Worm (Caenorhabditis elegans) whole organism, L1 larva: Measurements from ENCODE around the gene vps-33.1.

Source experiments
- C16A3.4 ChIP-seq: fragments of 150-350 bp; optimal IDR thresholded peaks from 2 replicates; lab custom pipeline; 2014; ENCODE audit warnings: missing biosample characterization, missing genetic modification characterization
- aha-1 ChIP-seq: fragments of 150-350 bp; optimal IDR thresholded peaks from 2 replicates; lab custom pipeline; 2014; ENCODE audit warnings: missing biosample characterization, missing genetic modification characterization
- alr-1 ChIP-seq: fragments of 200-800 bp; sonication (Bioruptor generic); optimal IDR thresholded peaks from 2 replicates; lab custom pipeline; 2018; ENCODE audit warnings: borderline replicate concordance, mild to moderate bottlenecking, missing genetic modification characterization, missing compliant biosample characterization
- ama-1 ChIP-seq: fragments of 150-350 bp; optimal IDR thresholded peaks from 2 replicates; lab custom pipeline; 2014
- blmp-1 ChIP-seq: fragments of 150-350 bp; optimal IDR thresholded peaks from 2 replicates; lab custom pipeline; 2014; ENCODE audit warnings: missing biosample characterization, missing genetic modification characterization
- ceh-63 ChIP-seq: fragments of 200-800 bp; sonication (Bioruptor generic); optimal IDR thresholded peaks from 2 replicates; lab custom pipeline; 2018; ENCODE audit warnings: mild to moderate bottlenecking, missing genetic modification characterization, missing compliant biosample characterization
- ceh-8 ChIP-seq: fragments of 200-800 bp; sonication (Bioruptor generic); optimal IDR thresholded peaks from 2 replicates; lab custom pipeline; 2018; ENCODE audit warnings: mild to moderate bottlenecking, missing genetic modification characterization, moderate library complexity, missing compliant biosample characterization
- ceh-82 ChIP-seq, 3 experiments: fragments of 150-350 bp in 1 of 3; sonication (generic microtip) in 2 of 3; optimal IDR thresholded peaks; 2 replicates each; lab custom pipeline; 2014 to 2017; ENCODE audit warnings: missing biosample characterization in 3 of 3, missing genetic modification characterization in 3 of 3
- ceh-90 ChIP-seq: sonication (generic microtip); optimal IDR thresholded peaks from 2 replicates; lab custom pipeline; 2016; ENCODE audit warnings: missing genetic modification characterization, missing compliant biosample characterization
- ces-1 ChIP-seq: fragments of 150-350 bp; optimal IDR thresholded peaks from 2 replicates; lab custom pipeline; 2014; ENCODE audit warnings: missing biosample characterization, missing genetic modification reagents, missing genetic modification characterization
- dpl-1 ChIP-seq, 3 experiments: fragments of 150-350 bp in 2 of 3; sonication (generic microtip) in 1 of 3; optimal IDR thresholded peaks; 2 replicates each; lab custom pipeline; 2014 to 2017; ENCODE audit warnings: missing biosample characterization in 3 of 3, missing genetic modification characterization in 3 of 3, missing genetic modification reagents in 3 of 3
- dsc-1 ChIP-seq: sonication (generic microtip); optimal IDR thresholded peaks from 2 replicates; lab custom pipeline; 2016; ENCODE audit warnings: mild to moderate bottlenecking, missing genetic modification characterization, missing compliant biosample characterization
- efl-1 ChIP-seq, 4 experiments: fragments of 150-350 bp; optimal IDR thresholded peaks in 3 of 4; peaks in 1 of 4; 1 replicate in 1 of 4; 2 replicates in 3 of 4; lab custom pipeline; 2014; ENCODE audit warnings: missing biosample characterization in 2 of 4, missing genetic modification characterization in 2 of 4, missing genetic modification reagents in 2 of 4
- egl-27 ChIP-seq, 2 experiments: fragments of 150-350 bp in 1 of 2; sonication (generic microtip); optimal IDR thresholded peaks; 3 replicates each; lab custom pipeline; 2017 to 2018; ENCODE audit warnings: missing biosample characterization in 2 of 2, missing genetic modification characterization in 2 of 2, missing genetic modification reagents in 2 of 2
- elt-2 ChIP-seq: sonication (generic microtip); optimal IDR thresholded peaks from 2 replicates; lab custom pipeline; 2016; ENCODE audit warnings: missing genetic modification characterization, mild to moderate bottlenecking, inconsistent platforms, missing compliant biosample characterization, missing genetic modification reagents
- elt-3 ChIP-seq, 6 experiments: fragments of 150-350 bp in 1 of 6; sonication (generic microtip); optimal IDR thresholded peaks; 2 replicates each; lab custom pipeline; 2017 to 2018; ENCODE audit warnings: missing biosample characterization in 6 of 6, missing genetic modification characterization in 6 of 6, inconsistent platforms in 1 of 6
- ets-5 ChIP-seq: fragments of 200-800 bp; sonication (Bioruptor generic); IDR thresholded peaks from 2 replicates; pipeline ENCODE4 v1.3.6; 2022; ENCODE audit warnings: missing genetic modification characterization, missing compliant biosample characterization
- fos-1 ChIP-seq: fragments of 150-350 bp; optimal IDR thresholded peaks from 2 replicates; lab custom pipeline; 2014; ENCODE audit warnings: missing biosample characterization, missing genetic modification characterization
- grh-1 ChIP-seq: fragments of 200-800 bp; sonication (Bioruptor generic); IDR thresholded peaks from 2 replicates; pipeline ENCODE4 v1.3.6; 2022; ENCODE audit warnings: missing genetic modification reagents, missing genetic modification characterization, missing compliant biosample characterization
- hlh-17 ChIP-seq: fragments of 200-800 bp; sonication (Bioruptor generic); optimal IDR thresholded peaks from 2 replicates; lab custom pipeline; 2018; ENCODE audit warnings: missing genetic modification characterization, mild to moderate bottlenecking, missing compliant biosample characterization, moderate library complexity, borderline replicate concordance
- hpl-2 ChIP-seq: fragments of 150-350 bp; optimal IDR thresholded peaks from 2 replicates; lab custom pipeline; 2014; ENCODE audit warnings: missing biosample characterization, missing genetic modification reagents, missing genetic modification characterization
- irx-1 ChIP-seq: sonication (generic microtip); optimal IDR thresholded peaks from 2 replicates; lab custom pipeline; 2016; ENCODE audit warnings: missing genetic modification characterization, missing compliant biosample characterization
- jun-1 ChIP-seq: fragments of 150-350 bp; optimal IDR thresholded peaks from 2 replicates; lab custom pipeline; 2014; ENCODE audit warnings: missing biosample characterization, missing genetic modification reagents, missing genetic modification characterization
- lin-13 ChIP-seq: fragments of 150-350 bp; optimal IDR thresholded peaks from 2 replicates; lab custom pipeline; 2014; ENCODE audit warnings: missing biosample characterization, missing genetic modification reagents, missing genetic modification characterization
- lin-14 ChIP-seq: fragments of 200-800 bp; sonication (Bioruptor generic); optimal IDR thresholded peaks from 2 replicates; lab custom pipeline; 2018; ENCODE audit warnings: mild to moderate bottlenecking, missing genetic modification characterization, moderate library complexity, missing compliant biosample characterization
- lin-15B ChIP-seq: fragments of 150-350 bp; sonication (generic microtip); optimal IDR thresholded peaks from 3 replicates; lab custom pipeline; 2014; ENCODE audit warnings: missing biosample characterization, missing genetic modification characterization
- lin-35 ChIP-seq, 2 experiments: fragments of 150-350 bp; optimal IDR thresholded peaks; 2 replicates each; lab custom pipeline; 2014; ENCODE audit warnings: missing biosample characterization in 2 of 2, missing genetic modification characterization in 2 of 2, missing genetic modification reagents in 2 of 2
- lir-3 ChIP-seq: sonication (generic microtip); optimal IDR thresholded peaks from 2 replicates; lab custom pipeline; 2016; ENCODE audit warnings: mild to moderate bottlenecking, missing genetic modification characterization, moderate library complexity, missing compliant biosample characterization; ENCODE audit not compliant: poor library complexity
- lsy-2 ChIP-seq, 2 experiments: fragments of 150-350 bp; optimal IDR thresholded peaks; 2 replicates each; lab custom pipeline; 2014; ENCODE audit warnings: missing biosample characterization in 2 of 2, missing genetic modification characterization in 2 of 2
- mdl-1 ChIP-seq, 2 experiments: fragments of 150-350 bp; optimal IDR thresholded peaks; 2 replicates each; lab custom pipeline; 2014 to 2017; ENCODE audit warnings: missing biosample characterization in 2 of 2, missing genetic modification characterization in 2 of 2, inconsistent platforms in 1 of 2
- mep-1 ChIP-seq: fragments of 150-350 bp; optimal IDR thresholded peaks from 2 replicates; lab custom pipeline; 2014; ENCODE audit warnings: missing biosample characterization, missing genetic modification characterization
- nhr-19 ChIP-seq: fragments of 200-800 bp; sonication (Bioruptor generic); conservative IDR thresholded peaks from 2 replicates; pipeline ENCODE4 v1.3.6; 2022; ENCODE audit warnings: missing genetic modification characterization, missing compliant biosample characterization
- nhr-20 ChIP-seq: sonication (generic microtip); optimal IDR thresholded peaks from 2 replicates; lab custom pipeline; 2016; ENCODE audit warnings: mild to moderate bottlenecking, missing genetic modification characterization, missing compliant biosample characterization
- nhr-47 ChIP-seq: sonication (generic microtip); optimal IDR thresholded peaks from 2 replicates; lab custom pipeline; 2016; ENCODE audit warnings: mild to moderate bottlenecking, missing genetic modification characterization, moderate library complexity, missing compliant biosample characterization
- nhr-77 ChIP-seq: fragments of 150-350 bp; optimal IDR thresholded peaks from 2 replicates; lab custom pipeline; 2014; ENCODE audit warnings: missing biosample characterization, missing genetic modification characterization
- nhr-84 ChIP-seq: sonication (generic microtip); optimal IDR thresholded peaks from 2 replicates; lab custom pipeline; 2017; ENCODE audit warnings: missing biosample characterization, missing genetic modification characterization
- nhr-85 ChIP-seq: sonication (generic microtip); peaks from one replicate; lab custom pipeline; 2016; ENCODE audit warnings: missing genetic modification characterization, inconsistent platforms, missing compliant biosample characterization
- nhr-90 ChIP-seq: sonication (generic microtip); optimal IDR thresholded peaks from 2 replicates; lab custom pipeline; 2016; ENCODE audit warnings: mild to moderate bottlenecking, missing genetic modification characterization, missing compliant biosample characterization; ENCODE audit not compliant: poor library complexity
- pax-3 ChIP-seq: fragments of 200-800 bp; sonication (Bioruptor generic); optimal IDR thresholded peaks from 2 replicates; lab custom pipeline; 2018; ENCODE audit warnings: mild to moderate bottlenecking, missing genetic modification characterization, moderate library complexity, missing compliant biosample characterization
- rnt-1 ChIP-seq: sonication (generic microtip); optimal IDR thresholded peaks from 2 replicates; lab custom pipeline; 2016; ENCODE audit warnings: mild to moderate bottlenecking, missing genetic modification characterization, moderate library complexity, missing compliant biosample characterization
- skn-1 ChIP-seq: fragments of 150-350 bp; optimal IDR thresholded peaks from 2 replicates; lab custom pipeline; 2014; ENCODE audit warnings: missing biosample characterization, missing genetic modification characterization
- snu-23 ChIP-seq: sonication (generic microtip); optimal IDR thresholded peaks from 2 replicates; lab custom pipeline; 2016; ENCODE audit warnings: missing genetic modification characterization, missing compliant biosample characterization
- sox-4 ChIP-seq: sonication (generic microtip); optimal IDR thresholded peaks from 2 replicates; lab custom pipeline; 2016; ENCODE audit warnings: missing genetic modification characterization, missing compliant biosample characterization
- sup-37 ChIP-seq: fragments of 200-800 bp; sonication (Bioruptor generic); optimal IDR thresholded peaks from 2 replicates; lab custom pipeline; 2018; ENCODE audit warnings: mild to moderate bottlenecking, missing genetic modification characterization, missing compliant biosample characterization
- swsn-7 ChIP-seq: sonication (generic microtip); optimal IDR thresholded peaks from 2 replicates; lab custom pipeline; 2016; ENCODE audit warnings: missing genetic modification characterization, missing compliant biosample characterization
- tbx-2 ChIP-seq: sonication (generic microtip); optimal IDR thresholded peaks from 2 replicates; lab custom pipeline; 2016; ENCODE audit warnings: missing genetic modification characterization, missing compliant biosample characterization
- unc-130 ChIP-seq: fragments of 150-350 bp; optimal IDR thresholded peaks from 2 replicates; lab custom pipeline; 2017; ENCODE audit warnings: missing biosample characterization, missing genetic modification characterization, inconsistent platforms
- unc-98 ChIP-seq: fragments of 200-800 bp; sonication (Bioruptor generic); IDR thresholded peaks from 2 replicates; pipeline ENCODE4 v1.3.6; 2022; ENCODE audit warnings: missing genetic modification characterization, missing compliant biosample characterization
- zag-1 ChIP-seq: fragments of 150-350 bp; optimal IDR thresholded peaks from 2 replicates; lab custom pipeline; 2014; ENCODE audit warnings: missing biosample characterization, missing genetic modification characterization
- zip-4 ChIP-seq: fragments of 200-800 bp; sonication (Bioruptor generic); optimal IDR thresholded peaks from 2 replicates; lab custom pipeline; 2018; ENCODE audit warnings: mild to moderate bottlenecking, missing genetic modification characterization, moderate library complexity, missing compliant biosample characterization
- ztf-11 ChIP-seq, 2 experiments: sonication (generic microtip); optimal IDR thresholded peaks; 2 replicates each; lab custom pipeline; 2016 to 2017; ENCODE audit warnings: missing genetic modification characterization in 2 of 2, missing biosample characterization in 1 of 2, missing compliant biosample characterization in 1 of 2
- ztf-4 ChIP-seq: fragments of 150-350 bp; optimal IDR thresholded peaks from 2 replicates; lab custom pipeline; 2014; ENCODE audit warnings: missing biosample characterization, missing genetic modification characterization

Gene vps-33.1

ce11 chrIII:8749487-8749886, 48.8 kb downstream of the vps-33.1 start, which contains the start of gene sma-2:
sma-2 (plus strand) TSS chrIII:8749680.
- TF ChIP-seq rnt-1 (tag; lab: Kevin White, UChicago) (peak; percentile 12), aha-1 (tag; lab: Kevin White, UChicago) (no peak), elt-2 (peak; percentile 87), ama-1 (lab: Kevin White, UChicago) (no peak), lir-3 (tag; lab: Kevin White, UChicago) (peak; percentile 21), swsn-7 (tag; lab: Kevin White, UChicago) (peak; percentile 44), nhr-19 (peak; percentile 48), sox-4 (tag; lab: Kevin White, UChicago) (no peak), snu-23 (GFP tag; lab: Kevin White, UChicago) (peak; percentile 67), ztf-4 (peak; percentile 14), sup-37 (GFP tag; lab: Kevin White, UChicago) (no peak), ztf-11 (tag; optimal IDR thresholded peaks at IDR 0.05; lab: Kevin White, UChicago) (peak in 1 of 2 experiments; percentile 22), zag-1 (tag; lab: Kevin White, UChicago) (no peak), hlh-17 (no peak), blmp-1 (peak; percentile 84), nhr-77 (tag; lab: Kevin White, UChicago) (peak; percentile 53), nhr-90 (tag; lab: Kevin White, UChicago) (peak; percentile 76), ces-1 (GFP tag; lab: Kevin White, UChicago) (no peak), grh-1 (GFP tag; lab: Robert Waterston, UW) (0 out of 2 replicates have a peak, but pooled peaks have one; percentile 32), unc-98 (GFP tag; lab: Robert Waterston, UW) (no peak), egl-27 (tag; optimal IDR thresholded peaks at IDR 0.05; lab: Kevin White, UChicago) (no peak), unc-130 (tag; lab: Kevin White, UChicago) (peak; percentile 45), pax-3 (tag; lab: Kevin White, UChicago) (no peak), zip-4 (GFP tag; lab: Kevin White, UChicago) (no peak), dsc-1 (no peak), nhr-20 (tag; lab: Kevin White, UChicago) (peak; percentile 85), mdl-1 (tag; optimal IDR thresholded peaks at IDR 0.05; lab: Kevin White, UChicago) (peak in 1 of 2 experiments; percentile 36), mep-1 (tag; lab: Kevin White, UChicago) (peak; percentile 66), hpl-2 (GFP tag; lab: Kevin White, UChicago) (peak; percentile 53), ceh-90 (tag; lab: Kevin White, UChicago) (no peak), elt-3 (tag; optimal IDR thresholded peaks at IDR 0.05; lab: Kevin White, UChicago) (peak in 2 of 6 experiments; percentile 9 to 48), skn-1 (tag; lab: Kevin White, UChicago) (peak; percentile 14), lin-15B (tag; lab: Kevin White, UChicago) (no peak), alr-1 (tag; lab: Kevin White, UChicago) (no peak), lin-14 (peak; percentile 81), fos-1 (tag; lab: Kevin White, UChicago) (no peak), nhr-85 (peak; percentile 80), jun-1 (tag; lab: Kevin White, UChicago) (peak; percentile 34), nhr-84 (tag; lab: Kevin White, UChicago) (no peak), ceh-82 (tag; optimal IDR thresholded peaks at IDR 0.05; lab: Kevin White, UChicago) (peak in 1 of 3 experiments; percentile 43), dpl-1 (GFP tag; optimal IDR thresholded peaks at IDR 0.05; lab: Kevin White, UChicago) (peak; percentile 2 to 49 (median 42)), C16A3.4 (tag; lab: Kevin White, UChicago) (peak; percentile 41), lin-13 (GFP tag; lab: Kevin White, UChicago) (peak; percentile 20), ceh-8 (GFP tag; lab: Kevin White, UChicago) (no peak), lsy-2 (tag; optimal IDR thresholded peaks at IDR 0.05; lab: Kevin White, UChicago) (peak; percentile 18 to 73), nhr-47 (tag; lab: Kevin White, UChicago) (peak; percentile 45), ets-5 (GFP tag; lab: Robert Waterston, UW) (no peak), efl-1 (optimal IDR thresholded peaks at IDR 0.05; lab: Kevin White, UChicago) (peak; percentile 54 to 55), efl-1 (GFP tag; optimal IDR thresholded peaks at IDR 0.05 in 1 of 2; lab: Kevin White, UChicago) (peak in 1 of 2 experiments; percentile 94), tbx-2 (peak; percentile 81), irx-1 (tag; lab: Kevin White, UChicago) (peak; percentile 10), lin-35 (GFP tag; optimal IDR thresholded peaks at IDR 0.05; lab: Kevin White, UChicago) (peak; percentile 27 to 78), ceh-63 (no peak)
